Fruit fly (Drosophila melanogaster): ENCODE data around the gene Ccdc85.

The Ccdc85 gene

dm6 chr2L:2987681-2988381 is 11.3 kb upstream of the Ccdc85 start, which contains the start of the genes Chd1 and Bem46:
TSS of gene Chd1 (minus strand) at chr2L:2987723.
TSS of gene Bem46 (plus strand) at chr2L:2988116.
- TF ChIP-seq Dll (optimal IDR thresholded peaks at IDR 0.05) (no peak), CG8478 (optimal IDR thresholded peaks at IDR 0.05) (no peak), pan (optimal IDR thresholded peaks at IDR 0.05) (no peak), EcR (GFP tag; optimal IDR thresholded peaks at IDR 0.05) (no peak), psq (optimal IDR thresholded peaks at IDR 0.05) (no peak), usp (GFP tag; optimal IDR thresholded peaks at IDR 0.05) (no peak)

- TF ChIP-seq pan (optimal IDR thresholded peaks at IDR 0.05) = no peak
- TF ChIP-seq psq (optimal IDR thresholded peaks at IDR 0.05) = no peak
- no peak for TF ChIP-seq Dll (optimal IDR thresholded peaks at IDR 0.05)
- no peak for TF ChIP-seq EcR (GFP tag; optimal IDR thresholded peaks at IDR 0.05)
- no peak for TF ChIP-seq CG8478 (optimal IDR thresholded peaks at IDR 0.05)
- TF ChIP-seq usp (GFP tag; optimal IDR thresholded peaks at IDR 0.05) = no peak
These were observed 6.4 kb upstream of the Ccdc85 start, which contains the start of the genes okr and CG3558 for dm6 chr2L:2992664-2993174. TSS of gene okr (minus strand) at chr2L:2992759. TSS of gene CG3558 (plus strand) at chr2L:2992870.

DNA sequence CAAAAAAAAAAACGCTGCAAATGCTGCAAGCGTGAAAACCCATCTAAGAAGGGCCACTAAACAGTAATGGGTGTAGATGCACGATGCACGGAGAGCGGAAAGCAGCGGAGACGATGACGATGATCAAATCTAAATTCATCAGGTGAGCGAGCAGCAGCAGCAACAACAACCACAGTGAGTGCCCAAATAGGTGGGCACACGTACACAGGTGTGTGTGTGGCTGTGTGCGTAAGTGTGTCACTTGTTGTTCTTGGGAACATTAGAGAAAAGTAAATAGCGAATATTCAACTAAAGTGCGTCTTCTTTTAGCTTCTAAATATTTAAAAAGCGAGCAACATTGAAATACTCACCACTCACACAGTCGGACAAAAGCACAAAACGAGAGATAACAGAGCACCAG is 5.8 kb upstream of the Ccdc85 start:
- no peak for TF ChIP-seq pan (optimal IDR thresholded peaks at IDR 0.05)
- peak; percentile 11 for TF ChIP-seq CG8478 (optimal IDR thresholded peaks at IDR 0.05)

DNA sequence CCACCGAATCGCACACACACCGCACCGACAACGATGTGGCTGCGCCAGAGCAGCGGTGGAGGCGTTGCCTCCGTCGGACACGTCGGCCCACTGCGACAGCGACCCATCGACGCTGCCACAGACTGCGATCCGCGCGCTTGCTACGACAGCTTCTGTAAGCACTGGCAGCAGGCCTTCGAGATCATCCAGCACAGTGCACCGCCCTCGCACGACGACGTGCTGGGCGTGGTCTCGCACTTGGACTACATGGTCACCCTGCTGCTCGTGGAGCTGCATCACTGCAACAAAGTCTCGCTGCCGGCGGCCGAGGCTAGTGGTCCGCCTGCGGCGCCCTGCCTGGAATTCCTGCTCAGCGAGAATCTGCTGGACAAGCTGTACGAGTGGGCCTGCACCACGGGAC is 5.4 kb upstream of the Ccdc85 start:
- no peak for TF ChIP-seq usp (GFP tag; optimal IDR thresholded peaks at IDR 0.05)
- TF ChIP-seq EcR (GFP tag; optimal IDR thresholded peaks at IDR 0.05) = no peak
- no peak for TF ChIP-seq CG8478 (optimal IDR thresholded peaks at IDR 0.05)
- TF ChIP-seq psq (optimal IDR thresholded peaks at IDR 0.05) = no peak
- no peak for TF ChIP-seq pan (optimal IDR thresholded peaks at IDR 0.05)
- TF ChIP-seq Dll (optimal IDR thresholded peaks at IDR 0.05) = no peak

DNA sequence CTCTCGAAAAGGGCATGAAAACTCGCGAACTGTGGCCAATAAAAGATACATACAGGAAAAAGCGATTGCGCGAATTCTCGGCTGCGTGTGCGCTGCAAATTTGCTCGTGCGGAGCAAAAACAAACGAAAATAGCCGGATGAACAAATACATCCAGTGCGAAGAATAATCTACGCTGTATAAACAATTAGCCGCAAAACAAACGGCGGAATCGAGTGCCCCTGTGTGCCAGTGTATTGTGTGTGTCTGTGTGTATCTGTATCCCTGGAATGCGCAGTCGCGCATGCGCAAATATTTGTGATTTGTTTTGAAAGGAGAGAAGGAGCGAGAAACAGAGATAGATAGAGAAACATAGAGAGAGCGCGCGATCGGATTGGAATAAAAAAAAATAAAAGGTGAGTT is 523 bp downstream of the Ccdc85 start:
- TF ChIP-seq pan (optimal IDR thresholded peaks at IDR 0.05) (no peak), Dll (optimal IDR thresholded peaks at IDR 0.05) (no peak)

DNA sequence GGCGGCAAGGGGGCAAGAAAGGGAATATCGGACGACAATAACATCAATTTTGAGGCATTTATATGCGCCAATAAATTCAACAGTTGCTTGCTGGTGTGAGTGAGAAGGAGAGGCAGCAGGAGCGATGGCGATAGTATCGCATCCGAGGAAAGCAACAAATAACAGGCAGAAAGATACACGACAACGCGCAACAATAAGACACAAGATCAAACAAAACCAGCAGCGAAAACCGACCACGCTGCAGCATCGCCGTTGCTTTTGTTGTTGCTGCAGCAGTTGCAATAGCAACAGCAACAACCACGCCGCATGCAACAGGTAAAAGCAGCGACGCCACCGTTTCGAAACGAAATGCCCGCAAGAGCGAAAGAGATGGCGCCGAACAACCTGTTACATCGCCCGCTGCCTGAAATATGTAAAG is 1.4 kb downstream of the Ccdc85 start:
- TF ChIP-seq psq (optimal IDR thresholded peaks at IDR 0.05) (no peak), Dll (optimal IDR thresholded peaks at IDR 0.05) (no peak), CG8478 (optimal IDR thresholded peaks at IDR 0.05) (no peak), pan (optimal IDR thresholded peaks at IDR 0.05) (no peak), usp (GFP tag; optimal IDR thresholded peaks at IDR 0.05) (no peak), EcR (GFP tag; optimal IDR thresholded peaks at IDR 0.05) (no peak)

dm6 chr2L:3001953-3002352 is 2.9 kb downstream of the Ccdc85 start:
- TF ChIP-seq pan (optimal IDR thresholded peaks at IDR 0.05) = no peak
- no peak for TF ChIP-seq CG8478 (optimal IDR thresholded peaks at IDR 0.05)
- no peak for TF ChIP-seq EcR (GFP tag; optimal IDR thresholded peaks at IDR 0.05)
- TF ChIP-seq usp (GFP tag; optimal IDR thresholded peaks at IDR 0.05) = no peak
- TF ChIP-seq psq (optimal IDR thresholded peaks at IDR 0.05) = no peak
- TF ChIP-seq Dll (optimal IDR thresholded peaks at IDR 0.05) = no peak

DNA sequence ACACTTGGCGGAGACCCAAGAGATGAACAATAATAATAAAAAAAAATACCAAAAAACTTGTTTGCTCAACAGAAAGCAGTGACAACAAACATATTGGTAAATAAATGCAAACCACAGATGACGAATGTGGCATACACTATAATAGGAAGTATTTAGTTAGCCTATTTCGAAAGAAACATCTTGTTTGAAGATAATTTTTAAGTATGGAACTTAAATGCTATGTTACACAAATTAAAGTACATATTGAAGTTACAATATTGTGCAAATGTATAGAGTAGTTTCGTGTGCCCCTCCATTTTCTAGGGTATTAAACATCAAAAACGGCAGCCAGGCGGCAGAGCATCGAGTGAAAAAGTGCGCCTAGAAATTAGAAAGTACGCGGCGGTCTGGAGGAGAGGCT is 4.3 kb downstream of the Ccdc85 start:
- no peak for TF ChIP-seq psq (optimal IDR thresholded peaks at IDR 0.05)
- no peak for TF ChIP-seq CG8478 (optimal IDR thresholded peaks at IDR 0.05)
- TF ChIP-seq usp (GFP tag; optimal IDR thresholded peaks at IDR 0.05) = no peak
- TF ChIP-seq Dll (optimal IDR thresholded peaks at IDR 0.05) = no peak
- TF ChIP-seq EcR (GFP tag; optimal IDR thresholded peaks at IDR 0.05) = no peak
- TF ChIP-seq pan (optimal IDR thresholded peaks at IDR 0.05) = no peak

- TF ChIP-seq CG8478 (optimal IDR thresholded peaks at IDR 0.05) = no peak
- TF ChIP-seq Dll (optimal IDR thresholded peaks at IDR 0.05) = no peak
- no peak for TF ChIP-seq EcR (GFP tag; optimal IDR thresholded peaks at IDR 0.05)
- no peak for TF ChIP-seq pan (optimal IDR thresholded peaks at IDR 0.05)
- no peak for TF ChIP-seq psq (optimal IDR thresholded peaks at IDR 0.05)
These were observed 5.5 kb downstream of the Ccdc85 start for dm6 chr2L:3004601-3005000.

dm6 chr2L:3005483-3005882 is 6.4 kb downstream of the Ccdc85 start:
- TF ChIP-seq pan (optimal IDR thresholded peaks at IDR 0.05) = no peak
- no peak for TF ChIP-seq psq (optimal IDR thresholded peaks at IDR 0.05)
- TF ChIP-seq CG8478 (optimal IDR thresholded peaks at IDR 0.05) = no peak
- no peak for TF ChIP-seq usp (GFP tag; optimal IDR thresholded peaks at IDR 0.05)
- TF ChIP-seq Dll (optimal IDR thresholded peaks at IDR 0.05) = no peak
- no peak for TF ChIP-seq EcR (GFP tag; optimal IDR thresholded peaks at IDR 0.05)

DNA sequence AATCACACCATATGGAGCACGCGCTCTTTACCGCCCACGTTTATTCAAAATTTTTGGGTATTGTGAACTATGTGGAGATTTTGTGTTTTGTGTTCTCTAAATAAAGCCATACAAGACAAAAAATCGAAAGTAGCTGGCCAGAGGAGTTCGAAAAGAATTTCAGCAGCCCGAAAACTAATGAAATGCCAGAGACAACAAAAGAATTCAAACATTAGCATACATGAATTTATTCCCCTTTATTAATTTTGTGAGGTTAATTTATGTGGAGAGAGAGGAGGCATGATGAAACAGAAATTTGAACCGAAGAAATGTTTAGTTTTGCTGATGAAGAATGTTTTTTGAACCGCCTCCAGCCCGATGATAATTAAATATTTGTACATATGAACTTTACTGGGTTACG is 7.1 kb downstream of the Ccdc85 start:
- TF ChIP-seq EcR (GFP tag; optimal IDR thresholded peaks at IDR 0.05) (no peak), pan (optimal IDR thresholded peaks at IDR 0.05) (no peak), psq (optimal IDR thresholded peaks at IDR 0.05) (no peak), Dll (optimal IDR thresholded peaks at IDR 0.05) (no peak), CG8478 (optimal IDR thresholded peaks at IDR 0.05) (no peak), usp (GFP tag; optimal IDR thresholded peaks at IDR 0.05) (no peak)

- TF ChIP-seq psq (optimal IDR thresholded peaks at IDR 0.05) = no peak
- TF ChIP-seq Dll (optimal IDR thresholded peaks at IDR 0.05) = no peak
- TF ChIP-seq usp (GFP tag; optimal IDR thresholded peaks at IDR 0.05) = no peak
- TF ChIP-seq CG8478 (optimal IDR thresholded peaks at IDR 0.05) = no peak
These were observed 7.9 kb downstream of the Ccdc85 start for dm6 chr2L:3006925-3007426.

- no peak for TF ChIP-seq EcR (GFP tag; optimal IDR thresholded peaks at IDR 0.05)
- no peak for TF ChIP-seq Dll (optimal IDR thresholded peaks at IDR 0.05)
- TF ChIP-seq psq (optimal IDR thresholded peaks at IDR 0.05) = no peak
- no peak for TF ChIP-seq usp (GFP tag; optimal IDR thresholded peaks at IDR 0.05)
- TF ChIP-seq CG8478 (optimal IDR thresholded peaks at IDR 0.05) = no peak
- TF ChIP-seq pan (optimal IDR thresholded peaks at IDR 0.05) = no peak
These were observed 10.4 kb downstream of the Ccdc85 start for dm6 chr2L:3009438-3009837.
